Fruit fly (Drosophila melanogaster) whole organism, prepupa: Measurements from ENCODE around the gene SF2.

Experiments
- Blimp-1 ChIP-seq: fragments of 200-800 bp; sonication (Bioruptor generic); optimal IDR thresholded peaks from 3 replicates; lab custom pipeline; 2017; ENCODE audit warnings: missing biosample characterization, missing genetic modification characterization, mild to moderate bottlenecking, moderate library complexity, missing genetic modification reagents
- CG11294 ChIP-seq: fragments of 200-800 bp; sonication (Bioruptor generic); IDR thresholded peaks from 2 replicates; pipeline ENCODE4 v1.3.6; 2022; ENCODE audit warnings: missing biosample characterization, missing genetic modification characterization
- CG11902 ChIP-seq: fragments of 200-800 bp; sonication (Bioruptor generic); optimal IDR thresholded peaks from 3 replicates; lab custom pipeline; 2016; ENCODE audit warnings: missing biosample characterization, missing genetic modification characterization
- CG1621 ChIP-seq: fragments of 200-800 bp; sonication (Bioruptor generic); optimal IDR thresholded peaks from 3 replicates; lab custom pipeline; 2018; ENCODE audit warnings: missing biosample characterization, mild to moderate bottlenecking, missing genetic modification characterization
- CG16779 ChIP-seq: fragments of 200-800 bp; sonication (Bioruptor generic); optimal IDR thresholded peaks from 3 replicates; lab custom pipeline; 2017; ENCODE audit warnings: missing biosample characterization, mild to moderate bottlenecking, missing genetic modification characterization
- CG34406 ChIP-seq: fragments of 200-800 bp; sonication (Bioruptor generic); optimal IDR thresholded peaks from 3 replicates; lab custom pipeline; 2016; ENCODE audit warnings: missing biosample characterization, missing genetic modification characterization
- CG6276 ChIP-seq: fragments of 200-800 bp; sonication (Bioruptor generic); optimal IDR thresholded peaks from 2 replicates; lab custom pipeline; 2017; ENCODE audit warnings: missing biosample characterization, mild to moderate bottlenecking, missing genetic modification characterization
- CG8632 ChIP-seq: fragments of 200-800 bp; sonication (Bioruptor generic); optimal IDR thresholded peaks from 3 replicates; lab custom pipeline; 2016; ENCODE audit warnings: missing biosample characterization, missing genetic modification characterization
- Ets21C ChIP-seq: fragments of 200-800 bp; sonication (Bioruptor generic); optimal IDR thresholded peaks from 3 replicates; lab custom pipeline; 2016; ENCODE audit warnings: missing biosample characterization, missing genetic modification characterization
- Ets96B ChIP-seq: fragments of 200-800 bp; optimal IDR thresholded peaks from 2 replicates; lab custom pipeline; 2019; ENCODE audit warnings: missing biosample characterization, mild to moderate bottlenecking, missing genetic modification characterization, moderate library complexity
- Gug ChIP-seq: fragments of 200-800 bp; sonication (Bioruptor generic); IDR thresholded peaks from 2 replicates; pipeline ENCODE4 v1.3.6; 2022; ENCODE audit warnings: missing biosample characterization, missing genetic modification characterization
- OdsH ChIP-seq: fragments of 200-800 bp; sonication (Bioruptor generic); optimal IDR thresholded peaks from 3 replicates; lab custom pipeline; 2016; ENCODE audit warnings: missing biosample characterization, missing genetic modification characterization
- cyc ChIP-seq: fragments of 200-800 bp; sonication (Bioruptor generic); optimal IDR thresholded peaks from 3 replicates; lab custom pipeline; 2016; ENCODE audit warnings: missing biosample characterization, missing genetic modification characterization
- pdm3 ChIP-seq: fragments of 200-800 bp; sonication (Bioruptor generic); optimal IDR thresholded peaks from 3 replicates; lab custom pipeline; 2016; ENCODE audit warnings: missing biosample characterization, missing genetic modification characterization

dm6 chr3R:16309302-16310080 lies 32.3 kb downstream of the SF2 start:
- TF ChIP-seq CG11294 (GFP tag; lab: Robert Waterston, UW): no peak
- no peak for TF ChIP-seq Ets21C (GFP tag; lab: Kevin White, UChicago)
- no peak for TF ChIP-seq pdm3 (GFP tag; lab: Kevin White, UChicago)
- no peak for TF ChIP-seq CG8632 (GFP tag; lab: Kevin White, UChicago)
- TF ChIP-seq cyc (GFP tag; lab: Kevin White, UChicago): peak; percentile 1
- TF ChIP-seq CG16779 (tag; lab: Kevin White, UChicago): no peak
- no peak for TF ChIP-seq Gug (GFP tag; lab: Robert Waterston, UW)
- no peak for TF ChIP-seq OdsH (GFP tag; lab: Kevin White, UChicago)
- no peak for TF ChIP-seq CG11902 (GFP tag; lab: Kevin White, UChicago)
- no peak for TF ChIP-seq CG1621 (tag; lab: Kevin White, UChicago)
- no peak for TF ChIP-seq Ets96B (tag; lab: Kevin White, UChicago)
- no peak for TF ChIP-seq CG6276 (GFP tag; lab: Kevin White, UChicago)
- TF ChIP-seq CG34406 (GFP tag; lab: Kevin White, UChicago): no peak
- no peak for TF ChIP-seq Blimp-1 (GFP tag; lab: Kevin White, UChicago)
